Fruit fly (Drosophila melanogaster): ENCODE data around the gene fz3.

DNA sequence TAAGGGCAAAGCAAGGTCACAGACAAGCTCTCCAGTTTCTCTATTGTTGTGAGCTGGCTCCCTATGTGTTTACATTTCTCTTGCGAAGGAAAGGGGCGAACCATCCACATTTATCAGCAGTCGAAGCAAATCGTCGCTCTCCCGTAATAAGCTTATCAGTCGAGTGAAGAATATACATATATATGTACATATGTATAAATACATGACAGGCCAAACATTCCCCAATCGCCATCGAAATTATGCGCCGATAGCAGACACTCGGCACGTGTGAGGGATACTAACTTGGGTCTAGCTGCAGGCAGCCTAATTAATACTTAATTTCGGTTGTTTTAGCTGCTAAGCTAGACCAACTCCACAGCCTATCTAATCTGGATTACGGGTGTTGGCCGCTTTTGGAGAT lies 12.9 kb upstream of the fz3 start:
- TF ChIP-seq Crg-1 (GFP tag; optimal IDR thresholded peaks at IDR 0.05) (no peak), CG7101 (tag; optimal IDR thresholded peaks at IDR 0.05) (no peak), CG1620 (GFP tag; optimal IDR thresholded peaks at IDR 0.05) (no peak), tj (GFP tag; optimal IDR thresholded peaks at IDR 0.05) (no peak), pad (GFP tag; optimal IDR thresholded peaks at IDR 0.05) (no peak), toe (GFP tag; optimal IDR thresholded peaks at IDR 0.05) (no peak), CG5204 (GFP tag; optimal IDR thresholded peaks at IDR 0.05) (no peak), CG7045 (GFP tag; optimal IDR thresholded peaks at IDR 0.05) (no peak), CG14711 (tag; optimal IDR thresholded peaks at IDR 0.05) (no peak)
